Fruit fly (Drosophila melanogaster) whole organism, embryonic: ENCODE data around the gene Polr2M.
A peak's percentile ranks its signal among the peaks of the same experiment; 100 is the strongest.

Experiments used
- CG11695 ChIP-seq: fragments of 200-800 bp; sonication (Bioruptor generic); IDR thresholded peaks from 3 replicates; pipeline ENCODE4 v1.3.6; 2022; ENCODE audit warnings: missing biosample characterization, missing genetic modification characterization
- CG17802 ChIP-seq: fragments of 200-800 bp; sonication (Bioruptor generic); optimal IDR thresholded peaks from 2 replicates; lab custom pipeline; 2018; ENCODE audit warnings: missing biosample characterization, mild to moderate bottlenecking, missing genetic modification characterization, moderate library complexity
- Opbp ChIP-seq: fragments of 200-800 bp; sonication (Bioruptor generic); IDR thresholded peaks from 3 replicates; pipeline ENCODE4 v1.3.6; 2022; ENCODE audit warnings: missing biosample characterization, missing genetic modification characterization; ENCODE audit not compliant: partially characterized antibody
- lola ChIP-seq, 3 experiments: fragments of >200 bp in 2 of 3; fragments of 200-800 bp in 1 of 3; sonication (Bioruptor generic) in 1 of 3; optimal IDR thresholded peaks; 2 replicates each; lab custom pipeline; 2017 to 2019; ENCODE audit warnings: missing biosample characterization in 3 of 3, missing genetic modification characterization in 3 of 3, mild to moderate bottlenecking in 1 of 3, moderate library complexity in 1 of 3
- tna ChIP-seq: fragments of 200-800 bp; sonication (Bioruptor generic); IDR thresholded peaks from 2 replicates; pipeline ENCODE4 v1.3.6; 2022; ENCODE audit warnings: missing biosample characterization, missing genetic modification characterization; ENCODE audit not compliant: partially characterized antibody

DNA sequence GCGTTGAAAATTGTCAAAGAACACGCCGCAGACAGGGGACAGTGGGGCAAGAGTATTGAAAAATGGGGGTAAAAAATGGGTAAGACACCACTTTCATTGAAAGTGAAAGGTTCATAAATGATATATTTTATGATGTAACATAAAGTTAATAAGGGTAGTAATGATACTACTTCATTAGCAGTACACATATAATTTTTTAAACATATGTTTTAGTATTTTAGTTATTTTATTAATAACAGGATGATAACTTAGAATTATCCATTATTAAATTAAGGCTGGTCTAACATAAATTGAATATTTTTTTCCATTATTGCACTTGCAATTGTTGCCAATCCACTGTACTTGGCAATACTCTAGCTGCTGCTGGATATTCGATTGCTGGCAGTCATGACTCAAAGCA lies 44.8 kb downstream of the Polr2M start:
- TF ChIP-seq Opbp (GFP tag; lab: Robert Waterston, UW), result no peak
- peak in 1 of 3 experiments; percentile 72 for TF ChIP-seq lola (GFP tag; optimal IDR thresholded peaks at IDR 0.05; lab: Kevin White, UChicago)
- TF ChIP-seq CG17802, result no peak
- no peak for TF ChIP-seq CG11695 (GFP tag; lab: Robert Waterston, UW)
- TF ChIP-seq tna (GFP tag; lab: Robert Waterston, UW), result no peak
